7 worm cellular contexts compared by ENCODE assay signal in genomic region chrIV:11063962-11064361, ce11.
TF ChIP-seq lines count a peak whose summit lies in the region.

Gene ttr-16 (minus strand): TSS chrIV:11064137.

TF ChIP-seq in whole organism, L1 larva, 84 proteins besides CTCF, POLR2A, EP300 and RAD21 (continues in another document):
- TF ChIP-seq unc-98 (GFP tag; IDR thresholded peaks at IDR 0.05; lab: Robert Waterston, UW): no peak
- no peak for TF ChIP-seq tlp-1 (tag; optimal IDR thresholded peaks at IDR 0.05; lab: Kevin White, UChicago)
- no peak for TF ChIP-seq C34B4.2 (tag; optimal IDR thresholded peaks at IDR 0.05; lab: Kevin White, UChicago)
- no peak for TF ChIP-seq aly-2 (tag; optimal IDR thresholded peaks at IDR 0.05; lab: Kevin White, UChicago)
- no peak for TF ChIP-seq isw-1 (GFP tag; IDR thresholded peaks at IDR 0.05; lab: Robert Waterston, UW)
- TF ChIP-seq skn-1 (tag; optimal IDR thresholded peaks at IDR 0.05; lab: Kevin White, UChicago): no peak
- no peak for TF ChIP-seq mef-2 (tag; optimal IDR thresholded peaks at IDR 0.05; lab: Kevin White, UChicago)
- no peak for TF ChIP-seq dsc-1 (tag; optimal IDR thresholded peaks at IDR 0.05; lab: Kevin White, UChicago)
- no peak for TF ChIP-seq nhr-12 (tag; optimal IDR thresholded peaks at IDR 0.05; lab: Kevin White, UChicago)
- TF ChIP-seq fkh-4 (tag; optimal IDR thresholded peaks at IDR 0.05; lab: Kevin White, UChicago; ENCODE audit: borderline replicate concordance): no peak
- no peak for TF ChIP-seq mab-9 (GFP tag; IDR thresholded peaks at IDR 0.05; lab: Robert Waterston, UW)
- TF ChIP-seq irx-1 (tag; optimal IDR thresholded peaks at IDR 0.05; lab: Kevin White, UChicago): no peak
- TF ChIP-seq nhr-90 (tag; optimal IDR thresholded peaks at IDR 0.05; lab: Kevin White, UChicago; ENCODE audit: poor library complexity): no peak

TF ChIP-seq in whole organism, L2 larva, 48 proteins besides CTCF, POLR2A, EP300 and RAD21:
- no peak for TF ChIP-seq ceh-16 (tag; optimal IDR thresholded peaks at IDR 0.05; lab: Kevin White, UChicago)
- peak; percentile 64 for TF ChIP-seq nhr-129 (tag; optimal IDR thresholded peaks at IDR 0.05; lab: Kevin White, UChicago)
- TF ChIP-seq lsy-2 (tag; optimal IDR thresholded peaks at IDR 0.05; lab: Kevin White, UChicago): peak in 1 of 2 experiments; percentile 49
- peak; percentile 20 for TF ChIP-seq F13H6.1 (tag; optimal IDR thresholded peaks at IDR 0.05; lab: Kevin White, UChicago)
- no peak for TF ChIP-seq dmd-4 (tag; optimal IDR thresholded peaks at IDR 0.05; lab: Kevin White, UChicago)
- peak; percentile 86 for TF ChIP-seq ama-1 (optimal IDR thresholded peaks at IDR 0.05; lab: Kevin White, UChicago)
- peak; percentile 32 for TF ChIP-seq sma-9 (GFP tag; optimal IDR thresholded peaks at IDR 0.05; lab: Kevin White, UChicago)
- TF ChIP-seq sma-9 (tag; optimal IDR thresholded peaks at IDR 0.05; lab: Kevin White, UChicago): no peak
- no peak for TF ChIP-seq mdl-1 (tag; optimal IDR thresholded peaks at IDR 0.05; lab: Kevin White, UChicago)
- peak; percentile 20 for TF ChIP-seq C34F6.9 (tag; optimal IDR thresholded peaks at IDR 0.05; lab: Kevin White, UChicago)
TF ChIP-seq in whole organism, L2 larva: peak in this region for 6.

TF ChIP-seq in whole organism, L3 larva, 47 proteins besides CTCF, POLR2A, EP300 and RAD21:
- TF ChIP-seq zag-1 (tag; optimal IDR thresholded peaks at IDR 0.05; lab: Kevin White, UChicago) (no peak), nhr-25 (tag; optimal IDR thresholded peaks at IDR 0.05; lab: Kevin White, UChicago) (no peak), unc-39 (tag; optimal IDR thresholded peaks at IDR 0.05; lab: Kevin White, UChicago) (no peak), ceh-16 (tag; optimal IDR thresholded peaks at IDR 0.05; lab: Kevin White, UChicago) (no peak), elt-3 (tag; optimal IDR thresholded peaks at IDR 0.05; lab: Kevin White, UChicago) (no peak), mdl-1 (tag; optimal IDR thresholded peaks at IDR 0.05; lab: Kevin White, UChicago) (no peak), ama-1 (optimal IDR thresholded peaks at IDR 0.05; lab: Kevin White, UChicago) (peak; percentile 55), egl-5 (tag; optimal IDR thresholded peaks at IDR 0.05; lab: Kevin White, UChicago) (peak; percentile 63), nfya-1 (tag; optimal IDR thresholded peaks at IDR 0.05; lab: Kevin White, UChicago; ENCODE audit: insufficient read depth) (peak; percentile 84)

TF ChIP-seq in whole organism, L4 larva, 104 proteins besides CTCF, POLR2A, EP300 and RAD21:
- peak; percentile 57 for TF ChIP-seq ama-1 (optimal IDR thresholded peaks at IDR 0.05; lab: Kevin White, UChicago)
- TF ChIP-seq daf-16 (GFP tag; optimal IDR thresholded peaks at IDR 0.05; lab: Kevin White, UChicago): peak in 1 of 2 experiments; percentile 91
- TF ChIP-seq daf-16 (tag; optimal IDR thresholded peaks at IDR 0.05; lab: Kevin White, UChicago): no peak
- no peak for TF ChIP-seq zfp-2 (tag; optimal IDR thresholded peaks at IDR 0.05; lab: Kevin White, UChicago)
- peak; percentile 67 for TF ChIP-seq nhr-11 (tag; optimal IDR thresholded peaks at IDR 0.05; lab: Kevin White, UChicago)
TF ChIP-seq in whole organism, L4 larva: peak in this region for 3.

TF ChIP-seq in whole organism, late embryonic, 69 proteins besides CTCF, POLR2A, EP300 and RAD21:
- TF ChIP-seq lim-6 (tag; optimal IDR thresholded peaks at IDR 0.05; lab: Kevin White, UChicago) (no peak), nfya-1 (tag; optimal IDR thresholded peaks at IDR 0.05; lab: Kevin White, UChicago) (peak; percentile 77), K02D7.2 (tag; optimal IDR thresholded peaks at IDR 0.05; lab: Kevin White, UChicago) (no peak), ceh-18 (tag; optimal IDR thresholded peaks at IDR 0.05; lab: Kevin White, UChicago) (peak; percentile 30), unc-55 (GFP tag; optimal IDR thresholded peaks at IDR 0.05; lab: Kevin White, UChicago) (peak; percentile 88), hlh-8 (tag; optimal IDR thresholded peaks at IDR 0.05; lab: Kevin White, UChicago) (no peak)

TF ChIP-seq in whole organism, midembryonic, 9 proteins besides CTCF, POLR2A, EP300 and RAD21:
- TF ChIP-seq ref-1 (GFP tag; conservative IDR thresholded peaks at IDR 0.05; lab: Robert Waterston, UW) (no peak), ztf-23 (GFP tag; IDR thresholded peaks at IDR 0.05; lab: Robert Waterston, UW) (no peak), ztf-29 (GFP tag; IDR thresholded peaks at IDR 0.05; lab: Robert Waterston, UW) (no peak), T22C8.4 (GFP tag; IDR thresholded peaks at IDR 0.05; lab: Robert Waterston, UW) (no peak), tab-1 (GFP tag; IDR thresholded peaks at IDR 0.05; lab: Robert Waterston, UW) (no peak), klf-2 (GFP tag; conservative IDR thresholded peaks at IDR 0.05; lab: Robert Waterston, UW) (no peak), flt-1 (GFP tag; IDR thresholded peaks at IDR 0.05; lab: Robert Waterston, UW) (0 out of 2 replicates have a peak, but pooled peaks have one; percentile 5), cog-1 (tag; optimal IDR thresholded peaks at IDR 0.05; lab: Kevin White, UChicago) (no peak)

TF ChIP-seq in whole organism, mixed stage, embryonic, 35 proteins besides CTCF, POLR2A, EP300 and RAD21:
- TF ChIP-seq unc-62 (GFP tag; optimal IDR thresholded peaks at IDR 0.05; lab: Kevin White, UChicago) (peak; percentile 80), cnd-1 (tag; optimal IDR thresholded peaks at IDR 0.05; lab: Kevin White, UChicago) (no peak), unc-120 (tag; optimal IDR thresholded peaks at IDR 0.05; lab: Kevin White, UChicago; ENCODE audit: poor library complexity, severe bottlenecking) (peak; percentile 59), ceh-39 (tag; optimal IDR thresholded peaks at IDR 0.05; lab: Kevin White, UChicago) (no peak), nhr-12 (tag; optimal IDR thresholded peaks at IDR 0.05; lab: Kevin White, UChicago) (no peak), lin-32 (GFP tag; optimal IDR thresholded peaks at IDR 0.05; lab: Kevin White, UChicago) (no peak), M03D4.4 (tag; optimal IDR thresholded peaks at IDR 0.05; lab: Kevin White, UChicago) (no peak), nhr-76 (tag; optimal IDR thresholded peaks at IDR 0.05; lab: Kevin White, UChicago) (no peak), nhr-237 (tag; optimal IDR thresholded peaks at IDR 0.05; lab: Kevin White, UChicago) (no peak), nhr-28 (tag; optimal IDR thresholded peaks at IDR 0.05; lab: Kevin White, UChicago) (no peak), ces-1 (GFP tag; optimal IDR thresholded peaks at IDR 0.05; lab: Kevin White, UChicago) (no peak), mab-5 (tag; optimal IDR thresholded peaks at IDR 0.05; lab: Kevin White, UChicago) (no peak), mls-2 (tag; optimal IDR thresholded peaks at IDR 0.05; lab: Kevin White, UChicago) (no peak), ham-2 (GFP tag; optimal IDR thresholded peaks at IDR 0.05; lab: Kevin White, UChicago) (no peak), mep-1 (tag; optimal IDR thresholded peaks at IDR 0.05; lab: Kevin White, UChicago) (no peak), hlh-1 (tag; optimal IDR thresholded peaks at IDR 0.05; lab: Kevin White, UChicago) (peak; percentile 97), ceh-43 (GFP tag; optimal IDR thresholded peaks at IDR 0.05; lab: Kevin White, UChicago) (no peak), drap-1 (GFP tag; optimal IDR thresholded peaks at IDR 0.05; lab: Kevin White, UChicago) (no peak), lin-13 (tag; optimal IDR thresholded peaks at IDR 0.05; lab: Kevin White, UChicago) (no peak), pha-4 (tag; optimal IDR thresholded peaks at IDR 0.05; lab: Kevin White, UChicago) (no peak), nhr-2 (tag; optimal IDR thresholded peaks at IDR 0.05; lab: Kevin White, UChicago) (no peak)

Comparison
In these comparisons a context has a peak if more than half of its experiments do, and no peak if none do; other contexts are left out.
1. Of the 29 proteins assayed by ChIP-seq in both whole organism, L4 larva and whole organism, L1 larva: peak only in whole organism, L4 larva: nhr-11; only in whole organism, L1 larva: lin-39 and unc-130; in both: ama-1; in neither: 23; mixed calls (peak in some experiments, not most) for 2.